Worm (Caenorhabditis elegans) whole organism, midembryonic: ENCODE data around the gene swp-1.
A peak's percentile ranks its signal among the peaks of the same experiment; 100 is the strongest.

Source experiments
- T22C8.4 ChIP-seq: fragments of 200-800 bp; sonication (Bioruptor generic); IDR thresholded peaks from 2 replicates; pipeline ENCODE4 v1.3.6; 2022; ENCODE audit warnings: missing genetic modification characterization, missing compliant biosample characterization
- cog-1 ChIP-seq: sonication (generic microtip); optimal IDR thresholded peaks from 2 replicates; lab custom pipeline; 2016; ENCODE audit warnings: missing genetic modification characterization, missing compliant biosample characterization
- flt-1 ChIP-seq: fragments of 200-800 bp; sonication (Bioruptor generic); IDR thresholded peaks from 2 replicates; pipeline ENCODE4 v1.3.6; 2022; ENCODE audit warnings: missing genetic modification characterization, missing compliant biosample characterization
- klf-2 ChIP-seq: fragments of 200-800 bp; sonication (Bioruptor generic); conservative IDR thresholded peaks from 2 replicates; pipeline ENCODE4 v1.3.6; 2022; ENCODE audit warnings: missing genetic modification reagents, missing genetic modification characterization, missing compliant biosample characterization
- med-1 ChIP-seq: sonication (generic microtip); optimal IDR thresholded peaks from 2 replicates; lab custom pipeline; 2017; ENCODE audit warnings: missing genetic modification characterization, mild to moderate bottlenecking, missing compliant biosample characterization, antibody characterized with exemption, missing genetic modification reagents; ENCODE audit not compliant: insufficient read depth
- ref-1 ChIP-seq: fragments of 200-800 bp; sonication (Bioruptor generic); conservative IDR thresholded peaks from 2 replicates; pipeline ENCODE4 v1.3.6; 2022; ENCODE audit warnings: missing genetic modification reagents, missing genetic modification characterization, missing compliant biosample characterization
- tab-1 ChIP-seq: fragments of 200-800 bp; sonication (Bioruptor generic); IDR thresholded peaks from 2 replicates; pipeline ENCODE4 v1.3.6; 2022; ENCODE audit warnings: missing genetic modification characterization, missing compliant biosample characterization
- ztf-23 ChIP-seq: fragments of 200-800 bp; sonication (Bioruptor generic); IDR thresholded peaks from 2 replicates; pipeline ENCODE4 v1.3.6; 2022; ENCODE audit warnings: missing genetic modification reagents, missing genetic modification characterization, missing compliant biosample characterization
- ztf-29 ChIP-seq: fragments of 200-800 bp; sonication (Bioruptor generic); IDR thresholded peaks from 2 replicates; pipeline ENCODE4 v1.3.6; 2022; ENCODE audit warnings: missing genetic modification reagents, missing genetic modification characterization, missing compliant biosample characterization

The swp-1 gene

ce11 chrIII:5734328-5734727 lies 29.0 kb upstream of the swp-1 start:
- TF ChIP-seq flt-1, result no peak
- TF ChIP-seq T22C8.4 (GFP tag; lab: Robert Waterston, UW), result no peak
- TF ChIP-seq cog-1 (tag; lab: Kevin White, UChicago), result no peak
- TF ChIP-seq ztf-23 (GFP tag; lab: Robert Waterston, UW), result no peak
- no peak for TF ChIP-seq ref-1 (GFP tag; lab: Robert Waterston, UW)
- TF ChIP-seq ztf-29 (GFP tag; lab: Robert Waterston, UW), result no peak
- TF ChIP-seq tab-1 (GFP tag; lab: Robert Waterston, UW), result no peak
- no peak for TF ChIP-seq klf-2
- TF ChIP-seq med-1 (GFP tag; lab: Kevin White, UChicago), result no peak

- TF ChIP-seq T22C8.4 (GFP tag; lab: Robert Waterston, UW) (no peak), tab-1 (GFP tag; lab: Robert Waterston, UW) (no peak), ztf-23 (GFP tag; lab: Robert Waterston, UW) (no peak), med-1 (GFP tag; lab: Kevin White, UChicago) (no peak), cog-1 (tag; lab: Kevin White, UChicago) (no peak), ztf-29 (GFP tag; lab: Robert Waterston, UW) (no peak), ref-1 (GFP tag; lab: Robert Waterston, UW) (no peak), flt-1 (no peak), klf-2 (no peak)
Measured at ce11 chrIII:5732925-5733324, 27.6 kb upstream of the swp-1 start, which contains the start of gene B0244.17. Gene B0244.17, plus strand, starts transcription at chrIII:5733225.

- no peak for TF ChIP-seq tab-1 (GFP tag; lab: Robert Waterston, UW)
- no peak for TF ChIP-seq flt-1
- TF ChIP-seq ztf-23 (GFP tag; lab: Robert Waterston, UW), result no peak
- TF ChIP-seq ref-1 (GFP tag; lab: Robert Waterston, UW), result no peak
- no peak for TF ChIP-seq klf-2
- no peak for TF ChIP-seq cog-1 (tag; lab: Kevin White, UChicago)
Measured at ce11 chrIII:5730980-5731636, 25.8 kb upstream of the swp-1 start, which contains the start of the genes B0244.9 and B0244.7. Gene B0244.9, minus strand, starts transcription at chrIII:5731030. Gene B0244.7, plus strand, starts transcription at chrIII:5731501.

ce11 chrIII:5730041-5730440 lies 24.7 kb upstream of the swp-1 start:
- TF ChIP-seq tab-1 (GFP tag; lab: Robert Waterston, UW), result no peak
- no peak for TF ChIP-seq ztf-23 (GFP tag; lab: Robert Waterston, UW)
- no peak for TF ChIP-seq T22C8.4 (GFP tag; lab: Robert Waterston, UW)
- no peak for TF ChIP-seq cog-1 (tag; lab: Kevin White, UChicago)
- TF ChIP-seq klf-2, result no peak
- TF ChIP-seq ref-1 (GFP tag; lab: Robert Waterston, UW), result no peak
- no peak for TF ChIP-seq ztf-29 (GFP tag; lab: Robert Waterston, UW)
- no peak for TF ChIP-seq flt-1
- no peak for TF ChIP-seq med-1 (GFP tag; lab: Kevin White, UChicago)

ce11 chrIII:5729367-5729766 lies 24.0 kb upstream of the swp-1 start:
- no peak for TF ChIP-seq klf-2
- TF ChIP-seq T22C8.4 (GFP tag; lab: Robert Waterston, UW), result no peak
- no peak for TF ChIP-seq med-1 (GFP tag; lab: Kevin White, UChicago)
- TF ChIP-seq ztf-23 (GFP tag; lab: Robert Waterston, UW), result no peak
- TF ChIP-seq ref-1 (GFP tag; lab: Robert Waterston, UW), result no peak
- no peak for TF ChIP-seq flt-1

- TF ChIP-seq tab-1 (GFP tag; lab: Robert Waterston, UW) (no peak), flt-1 (no peak), ztf-29 (GFP tag; lab: Robert Waterston, UW) (no peak), ztf-23 (GFP tag; lab: Robert Waterston, UW) (no peak), ref-1 (GFP tag; lab: Robert Waterston, UW) (no peak), cog-1 (tag; lab: Kevin White, UChicago) (no peak), klf-2 (no peak), med-1 (GFP tag; lab: Kevin White, UChicago) (no peak), T22C8.4 (GFP tag; lab: Robert Waterston, UW) (no peak)
Measured at ce11 chrIII:5727827-5728226, 22.5 kb upstream of the swp-1 start, which contains the start of gene egg-1. Gene egg-1, plus strand, starts transcription at chrIII:5728180.

ce11 chrIII:5722550-5722949 lies 17.2 kb upstream of the swp-1 start, which contains the start of gene wrm-1:
Gene wrm-1, plus strand, starts transcription at chrIII:5722850.
- TF ChIP-seq T22C8.4 (GFP tag; lab: Robert Waterston, UW), result no peak
- no peak for TF ChIP-seq cog-1 (tag; lab: Kevin White, UChicago)
- TF ChIP-seq flt-1, result no peak

- TF ChIP-seq ztf-29 (GFP tag; lab: Robert Waterston, UW) (no peak), T22C8.4 (GFP tag; lab: Robert Waterston, UW) (peak; percentile 18; the same call in 1 of the 2 replicates), med-1 (GFP tag; lab: Kevin White, UChicago) (no peak), flt-1 (peak; percentile 49; the same call in 1 of the 2 replicates)
Measured at ce11 chrIII:5721888-5722287, 16.6 kb upstream of the swp-1 start.

ce11 chrIII:5721488-5721887 lies 16.2 kb upstream of the swp-1 start:
- TF ChIP-seq T22C8.4 (GFP tag; lab: Robert Waterston, UW) (no peak), cog-1 (tag; lab: Kevin White, UChicago) (no peak), klf-2 (no peak), tab-1 (GFP tag; lab: Robert Waterston, UW) (no peak), ztf-23 (GFP tag; lab: Robert Waterston, UW) (no peak), ref-1 (GFP tag; lab: Robert Waterston, UW) (no peak)
